Worm (Caenorhabditis elegans): ENCODE results near the gene kel-10.
A peak's percentile ranks its signal among the peaks of the same experiment; 100 is the strongest.

DNA sequence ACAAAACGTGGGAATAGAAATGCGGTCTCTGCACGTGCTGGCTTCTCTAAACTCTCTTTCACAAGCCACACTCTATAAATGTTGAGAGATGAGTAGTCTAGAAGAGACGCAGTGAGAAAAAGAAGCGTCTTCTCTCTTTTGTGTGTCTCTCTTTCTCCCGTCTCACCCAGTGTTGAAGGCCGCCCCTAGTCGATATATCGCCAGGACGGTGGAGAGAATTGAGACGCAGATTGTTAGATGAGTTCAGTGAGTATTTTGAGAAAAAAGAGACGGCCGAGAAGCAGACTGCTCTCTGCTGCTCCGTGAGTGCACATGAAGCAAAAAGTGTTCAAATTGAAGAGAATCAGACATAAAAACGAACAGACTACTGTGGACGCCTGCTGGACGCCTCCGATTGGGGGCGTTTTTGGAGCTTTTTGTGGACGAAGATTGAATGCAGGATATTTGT is 4.7 kb downstream of the kel-10 start:
- no peak for TF ChIP-seq dao-5 (tag; optimal IDR thresholded peaks at IDR 0.05)
- peak; percentile 66 for TF ChIP-seq W03F9.2 (tag; optimal IDR thresholded peaks at IDR 0.05)

Data from whole organism, L4/young adult.